Fruit fly (Drosophila melanogaster) whole organism, adult: ENCODE data around the gene CG2519.

Source experiments
- CG11617 ChIP-seq: fragments of 200-800 bp; sonication (Bioruptor generic); optimal IDR thresholded peaks from 2 replicates; lab custom pipeline; 2017; ENCODE audit warnings: mild to moderate bottlenecking, missing biosample characterization, missing genetic modification reagents, missing genetic modification characterization
- CG14711 ChIP-seq: fragments of 200-800 bp; sonication (Bioruptor generic); optimal IDR thresholded peaks from 2 replicates; lab custom pipeline; 2018; ENCODE audit warnings: missing biosample characterization, mild to moderate bottlenecking, missing genetic modification characterization, moderate library complexity
- CG7101 ChIP-seq: fragments of 200-800 bp; sonication (Bioruptor generic); optimal IDR thresholded peaks from 2 replicates; lab custom pipeline; 2018; ENCODE audit warnings: missing biosample characterization, mild to moderate bottlenecking, missing genetic modification characterization, moderate library complexity
- Clk ChIP-seq: fragments of 200-800 bp; sonication (Bioruptor generic); optimal IDR thresholded peaks from 2 replicates; lab custom pipeline; 2017; ENCODE audit warnings: missing biosample characterization, missing genetic modification characterization
- Crg-1 ChIP-seq: fragments of 200-800 bp; sonication (Bioruptor generic); optimal IDR thresholded peaks from 2 replicates; lab custom pipeline; 2016; ENCODE audit warnings: missing biosample characterization, missing genetic modification characterization
- bab1 ChIP-seq: fragments of 200-800 bp; sonication (Bioruptor generic); optimal IDR thresholded peaks from 3 replicates; lab custom pipeline; 2019; ENCODE audit warnings: missing biosample characterization, mild to moderate bottlenecking, missing genetic modification characterization, moderate library complexity
- cic ChIP-seq: fragments of 200-800 bp; sonication (Bioruptor generic); optimal IDR thresholded peaks from 2 replicates; lab custom pipeline; 2017; ENCODE audit warnings: missing biosample characterization, mild to moderate bottlenecking, missing genetic modification characterization, moderate library complexity
- cnc ChIP-seq, 2 experiments: fragments of >200 bp; optimal IDR thresholded peaks; 2 replicates each; lab custom pipeline; 2017
- pad ChIP-seq: fragments of 200-800 bp; sonication (Bioruptor generic); optimal IDR thresholded peaks from 3 replicates; lab custom pipeline; 2017; ENCODE audit warnings: missing biosample characterization, missing genetic modification characterization, mild to moderate bottlenecking, moderate library complexity, missing genetic modification reagents
- tj ChIP-seq: fragments of 200-800 bp; sonication (Bioruptor generic); optimal IDR thresholded peaks from 3 replicates; lab custom pipeline; 2017; ENCODE audit warnings: missing biosample characterization, mild to moderate bottlenecking, missing genetic modification characterization, moderate library complexity
- toe ChIP-seq: fragments of 200-800 bp; sonication (Bioruptor generic); optimal IDR thresholded peaks from 2 replicates; lab custom pipeline; 2016; ENCODE audit warnings: missing biosample characterization, missing genetic modification characterization

DNA sequence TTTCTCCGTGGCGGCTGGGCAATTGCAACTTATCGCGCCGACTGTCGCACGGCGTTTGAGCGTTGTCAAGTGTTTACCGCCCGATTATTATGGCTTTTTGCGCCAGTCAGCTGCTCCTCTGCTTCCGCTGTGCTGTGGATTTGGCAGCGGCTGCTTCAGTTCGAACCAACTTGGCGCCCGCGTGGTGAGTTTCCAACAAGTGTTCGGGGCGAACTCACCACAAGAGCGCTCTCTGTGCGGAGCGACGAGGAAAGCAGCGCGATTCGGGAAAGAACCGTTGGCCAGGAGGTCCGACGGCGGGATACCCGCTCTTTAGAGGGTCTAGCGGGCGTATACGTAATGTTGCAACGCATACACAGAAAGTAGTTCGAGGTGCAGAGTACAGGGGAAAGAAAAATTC, 44.9 kb downstream of the CG2519 start, which contains the start of gene NKCC:
- TF ChIP-seq CG11617 (GFP tag; lab: Kevin White, UChicago) (no peak), pad (GFP tag; lab: Kevin White, UChicago) (no peak), cnc (optimal IDR thresholded peaks at IDR 0.05; lab: Kevin White, UChicago) (no peak), tj (GFP tag; lab: Kevin White, UChicago) (no peak), Clk (GFP tag; lab: Kevin White, UChicago) (no peak), toe (GFP tag; lab: Kevin White, UChicago) (no peak), bab1 (GFP tag; lab: Kevin White, UChicago) (no peak), cic (GFP tag; lab: Kevin White, UChicago) (no peak), Crg-1 (GFP tag; lab: Kevin White, UChicago) (no peak), CG14711 (tag; lab: Kevin White, UChicago) (no peak), CG7101 (tag; lab: Kevin White, UChicago) (no peak)
